Fruit fly (Drosophila melanogaster) whole organism, wandering third instar larva: ENCODE measurements around the gene lsn.

Experiments
- Abd-B ChIP-seq: fragments of >200 bp; optimal IDR thresholded peaks from 2 replicates; lab custom pipeline; 2017; ENCODE audit warnings: missing biosample characterization, missing genetic modification characterization
- CG32264 ChIP-seq: fragments of 200-800 bp; sonication (Bioruptor generic); optimal IDR thresholded peaks from 2 replicates; lab custom pipeline; 2016; ENCODE audit warnings: missing biosample characterization, missing genetic modification characterization
- CG9705 ChIP-seq: fragments of 200-800 bp; sonication (Bioruptor generic); optimal IDR thresholded peaks from 2 replicates; lab custom pipeline; 2018; ENCODE audit warnings: missing biosample characterization, mild to moderate bottlenecking, missing genetic modification characterization
- CrebA ChIP-seq: fragments of 200-800 bp; sonication (Bioruptor generic); optimal IDR thresholded peaks from 2 replicates; lab custom pipeline; 2016; ENCODE audit warnings: missing biosample characterization, mild to moderate bottlenecking, missing genetic modification characterization, borderline replicate concordance
- Dfd ChIP-seq: fragments of >200 bp; optimal IDR thresholded peaks from 2 replicates; lab custom pipeline; 2017; ENCODE audit warnings: missing biosample characterization, missing genetic modification characterization
- Dif ChIP-seq: fragments of 200-275, 200-300 bp; sonication (Bioruptor generic); optimal IDR thresholded peaks from 2 replicates; lab custom pipeline; 2018; ENCODE audit warnings: missing biosample characterization, missing genetic modification characterization; ENCODE audit not compliant: partially characterized antibody
- GATAd ChIP-seq: sonication (Bioruptor generic); optimal IDR thresholded peaks from 2 replicates; lab custom pipeline; 2016; ENCODE audit warnings: missing biosample characterization, missing genetic modification characterization
- HLH106 ChIP-seq: fragments of 200-800 bp; optimal IDR thresholded peaks from 3 replicates; lab custom pipeline; 2019; ENCODE audit warnings: missing biosample characterization, mild to moderate bottlenecking, missing genetic modification characterization, moderate library complexity
- Hnf4 ChIP-seq: fragments of 200-800 bp; sonication (Bioruptor generic); optimal IDR thresholded peaks from 2 replicates; lab custom pipeline; 2016; ENCODE audit warnings: missing biosample characterization, mild to moderate bottlenecking, missing genetic modification characterization
- Hr78 ChIP-seq: fragments of >200 bp; optimal IDR thresholded peaks from 2 replicates; lab custom pipeline; 2017; ENCODE audit warnings: missing biosample characterization, missing genetic modification characterization
- Hr83 ChIP-seq: fragments of 200-300 bp; sonication (Bioruptor generic); optimal IDR thresholded peaks from 2 replicates; lab custom pipeline; 2016; ENCODE audit warnings: missing biosample characterization, mild to moderate bottlenecking, missing genetic modification characterization, moderate library complexity; ENCODE audit not compliant: poor library complexity, severe bottlenecking
- Jra ChIP-seq: sonication (Bioruptor generic); optimal IDR thresholded peaks from 2 replicates; lab custom pipeline; 2016; ENCODE audit warnings: missing biosample characterization, missing genetic modification characterization
- Mio ChIP-seq: sonication (Bioruptor generic); optimal IDR thresholded peaks from 2 replicates; lab custom pipeline; 2016; ENCODE audit warnings: missing biosample characterization, missing genetic modification characterization
- Myc ChIP-seq: fragments of >200 bp; optimal IDR thresholded peaks from 2 replicates; lab custom pipeline; 2017
- N ChIP-seq: fragments of >200 bp; optimal IDR thresholded peaks from 2 replicates; lab custom pipeline; 2018; ENCODE audit warnings: missing biosample characterization, missing external identifiers, missing genetic modification characterization
- OdsH ChIP-seq: fragments of 200-800 bp; sonication (Bioruptor generic); optimal IDR thresholded peaks from 2 replicates; lab custom pipeline; 2016; ENCODE audit warnings: missing biosample characterization, mild to moderate bottlenecking, missing genetic modification characterization
- Rel ChIP-seq, 2 experiments: fragments of 200-800 bp; sonication (Bioruptor generic) in 1 of 2; optimal IDR thresholded peaks; 2 replicates in 1 of 2; 3 replicates in 1 of 2; lab custom pipeline; 2016 to 2019; ENCODE audit warnings: mild to moderate bottlenecking in 2 of 2, missing biosample characterization in 2 of 2, missing genetic modification characterization in 2 of 2, moderate library complexity in 1 of 2
- Sp1 ChIP-seq: fragments of 200-800 bp; sonication (Bioruptor generic); optimal IDR thresholded peaks from 3 replicates; lab custom pipeline; 2019; ENCODE audit warnings: missing biosample characterization, mild to moderate bottlenecking, missing genetic modification characterization, moderate library complexity
- br ChIP-seq: fragments of 200-800 bp; sonication (Bioruptor generic); optimal IDR thresholded peaks from 2 replicates; lab custom pipeline; 2016; ENCODE audit warnings: missing biosample characterization, missing genetic modification characterization
- brk ChIP-seq: fragments of 200-800 bp; sonication (Bioruptor generic); optimal IDR thresholded peaks from 2 replicates; lab custom pipeline; 2016; ENCODE audit warnings: missing biosample characterization, mild to moderate bottlenecking, missing genetic modification characterization
- dl ChIP-seq, 2 experiments: fragments of 175-275, 200-275 bp in 1 of 2; fragments of 200-275 bp in 1 of 2; sonication (Bioruptor generic); optimal IDR thresholded peaks; lab custom pipeline; 2018; ENCODE audit warnings: mild to moderate bottlenecking in 2 of 2, missing biosample characterization in 2 of 2, missing genetic modification characterization in 2 of 2, moderate library complexity in 2 of 2; ENCODE audit not compliant: partially characterized antibody in 2 of 2, insufficient read depth in 1 of 2
- dmrt93B ChIP-seq: fragments of 200-800 bp; sonication (Bioruptor generic); optimal IDR thresholded peaks from 2 replicates; lab custom pipeline; 2018; ENCODE audit warnings: missing biosample characterization, mild to moderate bottlenecking, missing genetic modification characterization
- dsf ChIP-seq: sonication (Bioruptor generic); optimal IDR thresholded peaks from 2 replicates; lab custom pipeline; 2016; ENCODE audit warnings: missing biosample characterization, missing genetic modification characterization, borderline replicate concordance
- ey ChIP-seq: fragments of 200-800 bp; sonication (Bioruptor generic); optimal IDR thresholded peaks from 2 replicates; lab custom pipeline; 2016; ENCODE audit warnings: missing biosample characterization, missing genetic modification characterization
- foxo ChIP-seq, 2 experiments: fragments of 200-800 bp; sonication (Bioruptor generic); optimal IDR thresholded peaks; 2 replicates in 1 of 2; 3 replicates in 1 of 2; lab custom pipeline; 2016 to 2017; ENCODE audit warnings: missing biosample characterization in 2 of 2, missing genetic modification characterization in 2 of 2
- fru ChIP-seq: fragments of 200-800 bp; sonication (Bioruptor generic); optimal IDR thresholded peaks from 3 replicates; lab custom pipeline; 2016; ENCODE audit warnings: missing biosample characterization, mild to moderate bottlenecking, missing genetic modification characterization
- h ChIP-seq: fragments of 200-800 bp; sonication (Bioruptor generic); optimal IDR thresholded peaks from 3 replicates; lab custom pipeline; 2016; ENCODE audit warnings: missing biosample characterization, mild to moderate bottlenecking, missing genetic modification characterization
- jim ChIP-seq: fragments of 175-275, 200-325 bp; sonication (Bioruptor generic); optimal IDR thresholded peaks from 2 replicates; lab custom pipeline; 2016; ENCODE audit warnings: missing biosample characterization, mild to moderate bottlenecking, missing genetic modification characterization
- lola ChIP-seq: fragments of >200 bp; optimal IDR thresholded peaks from 2 replicates; lab custom pipeline; 2017; ENCODE audit warnings: missing biosample characterization, missing genetic modification characterization
- pan ChIP-seq: fragments of >200 bp; optimal IDR thresholded peaks from 2 replicates; lab custom pipeline; 2017
- psq ChIP-seq: fragments of 200-800 bp; sonication (Bioruptor generic); optimal IDR thresholded peaks from 3 replicates; lab custom pipeline; 2017; ENCODE audit warnings: missing biosample characterization, mild to moderate bottlenecking, missing genetic modification characterization, moderate library complexity
- rgr ChIP-seq: fragments of 200-800 bp; sonication (Bioruptor generic); optimal IDR thresholded peaks from 3 replicates; lab custom pipeline; 2016; ENCODE audit warnings: missing biosample characterization, mild to moderate bottlenecking, missing genetic modification characterization
- sage ChIP-seq: fragments of 200-800 bp; sonication (Bioruptor generic); optimal IDR thresholded peaks from 2 replicates; lab custom pipeline; 2016; ENCODE audit warnings: missing biosample characterization, mild to moderate bottlenecking, missing genetic modification characterization
- sv ChIP-seq: fragments of 200-800 bp; sonication (Bioruptor generic); optimal IDR thresholded peaks from 3 replicates; lab custom pipeline; 2016; ENCODE audit warnings: missing biosample characterization, missing genetic modification characterization
- tai ChIP-seq: sonication (Bioruptor generic); optimal IDR thresholded peaks from 2 replicates; lab custom pipeline; 2016; ENCODE audit warnings: missing biosample characterization, missing genetic modification characterization
- woc ChIP-seq: sonication (Bioruptor generic); optimal IDR thresholded peaks from 2 replicates; lab custom pipeline; 2016; ENCODE audit warnings: missing biosample characterization, mild to moderate bottlenecking, missing genetic modification characterization

Gene lsn

dm6 chr3R:21856873-21857243 is 8.1 kb upstream of the lsn start:
- TF ChIP-seq OdsH (GFP tag; lab: Kevin White, UChicago) (no peak), woc (GFP tag; lab: Kevin White, UChicago) (no peak), tai (GFP tag; lab: Kevin White, UChicago) (no peak), sage (no peak), fru (no peak), CG9705 (GFP tag; lab: Kevin White, UChicago) (no peak), jim (no peak), CrebA (no peak), Mio (GFP tag; lab: Kevin White, UChicago) (no peak), psq (GFP tag; lab: Kevin White, UChicago) (no peak), h (GFP tag; lab: Kevin White, UChicago) (no peak), HLH106 (tag; lab: Kevin White, UChicago) (no peak), Hr78 (GFP tag; lab: Kevin White, UChicago) (no peak), dl (GFP tag; optimal IDR thresholded peaks at IDR 0.05; lab: Kevin White, UChicago; ENCODE audit: insufficient read depth in 1 of 2, partially characterized antibody in 2 of 2) (no peak)

dm6 chr3R:21857509-21857908 is 7.5 kb upstream of the lsn start:
- peak; percentile 28 for TF ChIP-seq HLH106 (tag; lab: Kevin White, UChicago)
- TF ChIP-seq foxo (GFP tag; optimal IDR thresholded peaks at IDR 0.05; lab: Kevin White, UChicago), result peak in 1 of 2 experiments; percentile 26
- no peak for TF ChIP-seq dsf (GFP tag; lab: Kevin White, UChicago)
- TF ChIP-seq rgr, result no peak
- no peak for TF ChIP-seq lola
- peak; percentile 36 for TF ChIP-seq fru
- TF ChIP-seq woc (GFP tag; lab: Kevin White, UChicago), result peak; percentile 17
- peak; percentile 6 for TF ChIP-seq OdsH (GFP tag; lab: Kevin White, UChicago)
- TF ChIP-seq psq (GFP tag; lab: Kevin White, UChicago), result peak; percentile 7
- TF ChIP-seq ey (GFP tag; lab: Kevin White, UChicago), result peak; percentile 6
- TF ChIP-seq h (GFP tag; lab: Kevin White, UChicago), result peak; percentile 13
- peak; percentile 11 for TF ChIP-seq Sp1
- no peak for TF ChIP-seq CrebA

DNA sequence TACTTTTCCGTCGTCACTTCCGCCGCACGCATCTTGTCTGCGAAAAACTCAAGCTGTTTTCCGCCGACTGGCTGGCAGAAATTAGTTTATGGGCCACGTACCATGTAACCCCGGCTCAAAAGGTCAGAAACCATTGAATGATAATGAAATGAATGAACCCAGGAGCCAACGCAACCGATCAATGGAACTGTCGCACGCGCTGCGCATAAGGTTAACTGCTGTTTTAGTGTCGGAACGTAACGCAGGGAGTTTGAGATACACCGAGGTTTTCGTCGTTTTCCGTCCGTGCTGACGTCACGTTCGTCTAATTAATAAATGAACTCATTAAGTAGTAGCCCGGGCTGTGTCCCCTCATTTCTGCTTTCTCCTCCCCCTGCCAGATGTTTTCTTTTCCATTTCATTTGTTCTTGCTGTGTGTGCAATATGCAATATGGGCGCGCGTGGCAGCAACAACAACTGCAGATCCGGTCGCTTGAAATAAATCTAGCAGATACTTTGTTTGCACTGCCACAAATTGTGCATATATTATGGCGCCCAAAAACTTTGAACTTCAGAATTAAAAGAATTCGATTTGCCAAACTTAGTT is 6.6 kb upstream of the lsn start:
- TF ChIP-seq N, result no peak
- TF ChIP-seq jim, result no peak
- no peak for TF ChIP-seq Jra
- no peak for TF ChIP-seq Hr78 (GFP tag; lab: Kevin White, UChicago)
- no peak for TF ChIP-seq Myc (lab: Kevin White, UChicago)
- TF ChIP-seq Hr83, result no peak

dm6 chr3R:21859509-21859908 is 5.5 kb upstream of the lsn start:
- TF ChIP-seq CrebA (peak; percentile 8), Hr78 (GFP tag; lab: Kevin White, UChicago) (no peak), Jra (peak; percentile 85), brk (peak; percentile 85), GATAd (peak; percentile 1), Myc (lab: Kevin White, UChicago) (no peak), dsf (GFP tag; lab: Kevin White, UChicago) (peak; percentile 76), dl (GFP tag; optimal IDR thresholded peaks at IDR 0.05; lab: Kevin White, UChicago; ENCODE audit: insufficient read depth in 1 of 2, partially characterized antibody in 2 of 2) (no peak), psq (GFP tag; lab: Kevin White, UChicago) (peak; percentile 94), Mio (GFP tag; lab: Kevin White, UChicago) (peak; percentile 12), Sp1 (peak; percentile 95), dmrt93B (peak; percentile 84), rgr (peak; percentile 92), ey (GFP tag; lab: Kevin White, UChicago) (peak; percentile 95), Abd-B (no peak), woc (GFP tag; lab: Kevin White, UChicago) (peak; percentile 89), Dfd (no peak), Hnf4 (GFP tag; lab: Kevin White, UChicago) (peak; percentile 91), HLH106 (tag; lab: Kevin White, UChicago) (peak; percentile 95), foxo (GFP tag; optimal IDR thresholded peaks at IDR 0.05; lab: Kevin White, UChicago) (peak in 1 of 2 experiments; percentile 96), OdsH (GFP tag; lab: Kevin White, UChicago) (peak; percentile 92), Rel (GFP tag; optimal IDR thresholded peaks at IDR 0.05; lab: Kevin White, UChicago) (peak; percentile 70), Rel (tag; optimal IDR thresholded peaks at IDR 0.05; lab: Kevin White, UChicago) (peak; percentile 75), h (GFP tag; lab: Kevin White, UChicago) (peak; percentile 96), Hr83 (no peak), Dif (GFP tag; lab: Kevin White, UChicago) (no peak), CG32264 (GFP tag; lab: Kevin White, UChicago) (peak; percentile 68), sv (peak; percentile 5), pan (lab: Kevin White, UChicago) (no peak), sage (peak; percentile 86), tai (GFP tag; lab: Kevin White, UChicago) (peak; percentile 83), CG9705 (GFP tag; lab: Kevin White, UChicago) (peak; percentile 85), br (GFP tag; lab: Kevin White, UChicago) (peak; percentile 95), jim (no peak), fru (peak; percentile 97)
